Fruit fly (Drosophila melanogaster): ENCODE measurements around the gene CG9449.

DNA sequence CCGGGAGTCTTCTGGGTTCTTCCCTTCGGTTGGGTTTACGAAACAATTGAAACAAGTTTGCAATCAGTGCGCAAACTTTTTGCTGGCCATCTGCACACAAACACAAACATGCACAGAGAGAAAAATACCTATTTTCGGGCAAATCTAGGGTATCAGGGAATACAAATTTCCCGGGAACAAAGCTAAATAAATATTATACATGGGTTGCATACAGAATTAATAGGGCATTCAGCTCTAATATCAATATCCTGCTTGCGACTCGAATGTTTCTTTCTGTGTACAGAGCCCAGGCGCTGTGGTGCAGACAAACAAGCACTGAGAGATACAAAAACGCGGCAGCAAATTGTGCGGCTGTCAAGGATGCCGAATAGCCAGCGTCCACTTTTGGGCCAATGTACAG is 53.4 kb downstream of the CG9449 start:
- no peak for TF ChIP-seq CG8478 (optimal IDR thresholded peaks at IDR 0.05)
- TF ChIP-seq CTCF (optimal IDR thresholded peaks at IDR 0.05) = no peak
